Fruit fly (Drosophila melanogaster): ENCODE measurements around the gene Top3alpha.

dm6 chr2L:19542268-19542773, 44.4 kb downstream of the Top3alpha start:
- no peak for TF ChIP-seq psq (optimal IDR thresholded peaks at IDR 0.05)
- no peak for TF ChIP-seq CG8478 (optimal IDR thresholded peaks at IDR 0.05)
- no peak for TF ChIP-seq usp (GFP tag; optimal IDR thresholded peaks at IDR 0.05)
- TF ChIP-seq Dll (optimal IDR thresholded peaks at IDR 0.05), result no peak
